Fruit fly (Drosophila melanogaster) whole organism, embryonic: Measurements from ENCODE around the gene Boh1.

ENCODE experiments used
- Atf6 ChIP-seq: fragments of 200-800 bp; sonication (Bioruptor generic); IDR thresholded peaks from 2 replicates; pipeline ENCODE4 v1.3.6; 2022; ENCODE audit warnings: missing biosample characterization, missing genetic modification characterization
- B-H2 ChIP-seq: fragments of 200-800 bp; sonication (Bioruptor generic); optimal IDR thresholded peaks from 2 replicates; lab custom pipeline; 2018; ENCODE audit warnings: missing biosample characterization, mild to moderate bottlenecking, missing genetic modification characterization
- Blimp-1 ChIP-seq: fragments of 200-800 bp; sonication (Bioruptor generic); optimal IDR thresholded peaks from 3 replicates; lab custom pipeline; 2018; ENCODE audit warnings: missing biosample characterization, missing genetic modification characterization, mild to moderate bottlenecking, moderate library complexity, missing genetic modification reagents
- C15 ChIP-seq: fragments of 200-800 bp; sonication (Bioruptor generic); IDR thresholded peaks from 3 replicates; pipeline ENCODE4 v1.3.6; 2022; ENCODE audit warnings: missing biosample characterization, missing genetic modification characterization
- CG10654 ChIP-seq: fragments of 200-800 bp; sonication (Bioruptor generic); optimal IDR thresholded peaks from 2 replicates; lab custom pipeline; 2016; ENCODE audit warnings: missing biosample characterization, missing genetic modification characterization
- CG12104 ChIP-seq: fragments of 200-800 bp; sonication (Bioruptor generic); optimal IDR thresholded peaks from 3 replicates; lab custom pipeline; 2016; ENCODE audit warnings: missing biosample characterization, missing genetic modification characterization
- CG12155 ChIP-seq: fragments of 200-800 bp; sonication (Bioruptor generic); optimal IDR thresholded peaks from 3 replicates; lab custom pipeline; 2016; ENCODE audit warnings: missing biosample characterization, missing genetic modification characterization
- CG12236 ChIP-seq: fragments of 200-800 bp; sonication (Bioruptor generic); optimal IDR thresholded peaks from 2 replicates; lab custom pipeline; 2016; ENCODE audit warnings: missing biosample characterization, missing genetic modification characterization
- CG17186 ChIP-seq: fragments of 200-800 bp; sonication (Bioruptor generic); optimal IDR thresholded peaks from 3 replicates; lab custom pipeline; 2017; ENCODE audit warnings: missing biosample characterization, missing genetic modification reagents, missing genetic modification characterization
- CG17361 ChIP-seq: fragments of 200-800 bp; sonication (Bioruptor generic); IDR thresholded peaks from 3 replicates; pipeline ENCODE4 v1.3.6; 2022; ENCODE audit warnings: missing biosample characterization, missing genetic modification characterization
- CG30020 ChIP-seq: fragments of 200-800 bp; optimal IDR thresholded peaks from 2 replicates; lab custom pipeline; 2019; ENCODE audit warnings: missing biosample characterization, mild to moderate bottlenecking, missing genetic modification characterization, moderate library complexity
- CG31365 ChIP-seq: fragments of 200-800 bp; sonication (Bioruptor generic); optimal IDR thresholded peaks from 2 replicates; lab custom pipeline; 2018; ENCODE audit warnings: missing biosample characterization, mild to moderate bottlenecking, missing genetic modification characterization
- CG31388 ChIP-seq: fragments of 200-800 bp; sonication (Bioruptor generic); optimal IDR thresholded peaks from 2 replicates; lab custom pipeline; 2016; ENCODE audit warnings: missing biosample characterization, missing genetic modification characterization
- CG33557 ChIP-seq: fragments of 200-800 bp; sonication (Bioruptor generic); optimal IDR thresholded peaks from 2 replicates; lab custom pipeline; 2019; ENCODE audit warnings: missing biosample characterization, mild to moderate bottlenecking, missing genetic modification characterization, moderate library complexity
- CG43689 ChIP-seq: fragments of 200-800 bp; sonication (Bioruptor generic); IDR thresholded peaks from 2 replicates; pipeline ENCODE4 v1.3.6; 2022; ENCODE audit warnings: missing biosample characterization, missing genetic modification characterization
- CG9215 ChIP-seq: fragments of 200-800 bp; sonication (Bioruptor generic); IDR thresholded peaks from 2 replicates; pipeline ENCODE4 v1.3.6; 2022; ENCODE audit warnings: missing biosample characterization, missing genetic modification characterization
- CkIIα-i1 ChIP-seq: fragments of 200-800 bp; sonication (Bioruptor generic); IDR thresholded peaks from 2 replicates; pipeline ENCODE4 v1.3.6; 2022; ENCODE audit warnings: missing biosample characterization, missing genetic modification characterization
- D19B ChIP-seq: fragments of 200-800 bp; sonication (Bioruptor generic); optimal IDR thresholded peaks from 2 replicates; lab custom pipeline; 2017; ENCODE audit warnings: missing biosample characterization, mild to moderate bottlenecking, missing genetic modification characterization
- ERR ChIP-seq: fragments of 200-800 bp; sonication (Bioruptor generic); optimal IDR thresholded peaks from 2 replicates; lab custom pipeline; 2016; ENCODE audit warnings: missing biosample characterization, missing genetic modification characterization
- Elba2 ChIP-seq: fragments of 200-800 bp; sonication (Bioruptor generic); optimal IDR thresholded peaks from 3 replicates; lab custom pipeline; 2016; ENCODE audit warnings: missing biosample characterization, missing genetic modification characterization
- Myb ChIP-seq: fragments of 200-800 bp; sonication (Bioruptor generic); optimal IDR thresholded peaks from 2 replicates; lab custom pipeline; 2016; ENCODE audit warnings: missing biosample characterization, missing genetic modification characterization
- Neu2 ChIP-seq: fragments of 200-800 bp; sonication (Bioruptor generic); optimal IDR thresholded peaks from 3 replicates; lab custom pipeline; 2016; ENCODE audit warnings: missing biosample characterization, missing genetic modification characterization, borderline replicate concordance
- Oli ChIP-seq: fragments of 200-800 bp; sonication (Bioruptor generic); optimal IDR thresholded peaks from 2 replicates; lab custom pipeline; 2018; ENCODE audit warnings: missing biosample characterization, mild to moderate bottlenecking, missing genetic modification characterization, moderate library complexity
- Optix ChIP-seq: fragments of 200-800 bp; sonication (Bioruptor generic); IDR thresholded peaks from 3 replicates; pipeline ENCODE4 v1.3.6; 2022; ENCODE audit warnings: missing biosample characterization, missing genetic modification characterization
- Rx ChIP-seq: fragments of 200-800 bp; sonication (Bioruptor generic); IDR thresholded peaks from 2 replicates; pipeline ENCODE4 v1.3.6; 2022; ENCODE audit warnings: missing biosample characterization, missing genetic modification characterization
- Six4 ChIP-seq: fragments of 200-800 bp; sonication (Bioruptor generic); optimal IDR thresholded peaks from 2 replicates; lab custom pipeline; 2016; ENCODE audit warnings: missing biosample characterization, missing genetic modification characterization
- ab ChIP-seq: fragments of 200-800 bp; sonication (Bioruptor generic); optimal IDR thresholded peaks from 2 replicates; lab custom pipeline; 2016; ENCODE audit warnings: missing biosample characterization, missing genetic modification characterization
- al ChIP-seq: fragments of 200-800 bp; sonication (Bioruptor generic); IDR thresholded peaks from 2 replicates; pipeline ENCODE4 v1.3.6; 2022; ENCODE audit warnings: missing biosample characterization, missing genetic modification characterization
- amos ChIP-seq: fragments of 200-800 bp; sonication (Bioruptor generic); IDR thresholded peaks from 2 replicates; pipeline ENCODE4 v1.3.6; 2022; ENCODE audit warnings: missing biosample characterization, missing genetic modification characterization; ENCODE audit not compliant: partially characterized antibody
- btn ChIP-seq: fragments of 200-800 bp; sonication (Bioruptor generic); optimal IDR thresholded peaks from 2 replicates; lab custom pipeline; 2016; ENCODE audit warnings: missing biosample characterization, missing genetic modification characterization
- cato ChIP-seq: fragments of 200-800 bp; sonication (Bioruptor generic); optimal IDR thresholded peaks from 2 replicates; lab custom pipeline; 2016; ENCODE audit warnings: missing biosample characterization, missing genetic modification characterization, borderline replicate concordance
- chm ChIP-seq: fragments of 200-800 bp; sonication (Bioruptor generic); IDR thresholded peaks from 2 replicates; pipeline ENCODE4 v1.3.6; 2022; ENCODE audit warnings: missing biosample characterization, missing genetic modification characterization
- ci ChIP-seq: fragments of 200-800 bp; sonication (Bioruptor generic); IDR thresholded peaks from 3 replicates; pipeline ENCODE4 v1.3.6; 2022; ENCODE audit warnings: missing biosample characterization, missing genetic modification characterization
- dmrt11E ChIP-seq: fragments of 200-800 bp; sonication (Bioruptor generic); optimal IDR thresholded peaks from 3 replicates; lab custom pipeline; 2018; ENCODE audit warnings: missing biosample characterization, mild to moderate bottlenecking, missing genetic modification characterization, moderate library complexity
- en ChIP-seq: fragments of 200-800 bp; sonication (Bioruptor generic); optimal IDR thresholded peaks from 2 replicates; lab custom pipeline; 2016; ENCODE audit warnings: missing biosample characterization, missing genetic modification characterization
- fd96Cb ChIP-seq: fragments of 200-800 bp; sonication (Bioruptor generic); optimal IDR thresholded peaks from 2 replicates; lab custom pipeline; 2018; ENCODE audit warnings: missing biosample characterization, mild to moderate bottlenecking, missing genetic modification characterization, moderate library complexity
- gem ChIP-seq: fragments of 200-800 bp; sonication (Bioruptor generic); optimal IDR thresholded peaks from 2 replicates; lab custom pipeline; 2019; ENCODE audit warnings: missing biosample characterization, mild to moderate bottlenecking, missing genetic modification characterization, moderate library complexity
- gt ChIP-seq: fragments of 200-800 bp; sonication (Bioruptor generic); IDR thresholded peaks from 2 replicates; pipeline ENCODE4 v1.3.6; 2022; ENCODE audit warnings: missing biosample characterization, missing genetic modification characterization
- jigr1 ChIP-seq: fragments of 200-800 bp; sonication (Bioruptor generic); IDR thresholded peaks from 3 replicates; pipeline ENCODE4 v1.3.6; 2022; ENCODE audit warnings: missing biosample characterization, missing genetic modification characterization
- jing ChIP-seq: fragments of 200-800 bp; sonication (Bioruptor generic); optimal IDR thresholded peaks from 2 replicates; lab custom pipeline; 2018; ENCODE audit warnings: missing biosample characterization, mild to moderate bottlenecking, missing genetic modification characterization
- lab ChIP-seq: fragments of 200-800 bp; sonication (Bioruptor generic); optimal IDR thresholded peaks from 3 replicates; lab custom pipeline; 2017; ENCODE audit warnings: missing biosample characterization, missing genetic modification characterization, mild to moderate bottlenecking, moderate library complexity, missing genetic modification reagents
- lilli ChIP-seq: fragments of 200-800 bp; sonication (Bioruptor generic); optimal IDR thresholded peaks from 3 replicates; lab custom pipeline; 2016; ENCODE audit warnings: missing biosample characterization, missing genetic modification characterization
- lov ChIP-seq, 2 experiments: fragments of 200-800 bp in 1 of 2; fragments of >200 bp in 1 of 2; sonication (Bioruptor generic) in 1 of 2; IDR thresholded peaks in 1 of 2; optimal IDR thresholded peaks in 1 of 2; 2 replicates in 1 of 2; 3 replicates in 1 of 2; pipeline versions ENCODE4 v1.3.6 to Lab custom; 2017 to 2022; ENCODE audit warnings: missing biosample characterization in 1 of 2, missing genetic modification characterization in 1 of 2
- sna ChIP-seq: fragments of 200-800 bp; sonication (Bioruptor generic); IDR thresholded peaks from 2 replicates; pipeline ENCODE4 v1.3.6; 2022; ENCODE audit warnings: missing biosample characterization, missing genetic modification characterization; ENCODE audit not compliant: partially characterized antibody
- sqz ChIP-seq: fragments of 200-800 bp; sonication (Bioruptor generic); optimal IDR thresholded peaks from 3 replicates; lab custom pipeline; 2018; ENCODE audit warnings: missing biosample characterization, mild to moderate bottlenecking, missing genetic modification characterization
- trh ChIP-seq: fragments of 200-800 bp; sonication (Bioruptor generic); optimal IDR thresholded peaks from 2 replicates; lab custom pipeline; 2016; ENCODE audit warnings: missing biosample characterization, missing genetic modification characterization
- tx ChIP-seq: fragments of 200-800 bp; sonication (Bioruptor generic); optimal IDR thresholded peaks from 2 replicates; lab custom pipeline; 2016; ENCODE audit warnings: missing biosample characterization, missing genetic modification characterization
- wor ChIP-seq: fragments of 200-800 bp; sonication (Bioruptor generic); IDR thresholded peaks from 2 replicates; pipeline ENCODE4 v1.3.6; 2022; ENCODE audit warnings: missing biosample characterization, missing genetic modification characterization

The Boh1 gene

DNA sequence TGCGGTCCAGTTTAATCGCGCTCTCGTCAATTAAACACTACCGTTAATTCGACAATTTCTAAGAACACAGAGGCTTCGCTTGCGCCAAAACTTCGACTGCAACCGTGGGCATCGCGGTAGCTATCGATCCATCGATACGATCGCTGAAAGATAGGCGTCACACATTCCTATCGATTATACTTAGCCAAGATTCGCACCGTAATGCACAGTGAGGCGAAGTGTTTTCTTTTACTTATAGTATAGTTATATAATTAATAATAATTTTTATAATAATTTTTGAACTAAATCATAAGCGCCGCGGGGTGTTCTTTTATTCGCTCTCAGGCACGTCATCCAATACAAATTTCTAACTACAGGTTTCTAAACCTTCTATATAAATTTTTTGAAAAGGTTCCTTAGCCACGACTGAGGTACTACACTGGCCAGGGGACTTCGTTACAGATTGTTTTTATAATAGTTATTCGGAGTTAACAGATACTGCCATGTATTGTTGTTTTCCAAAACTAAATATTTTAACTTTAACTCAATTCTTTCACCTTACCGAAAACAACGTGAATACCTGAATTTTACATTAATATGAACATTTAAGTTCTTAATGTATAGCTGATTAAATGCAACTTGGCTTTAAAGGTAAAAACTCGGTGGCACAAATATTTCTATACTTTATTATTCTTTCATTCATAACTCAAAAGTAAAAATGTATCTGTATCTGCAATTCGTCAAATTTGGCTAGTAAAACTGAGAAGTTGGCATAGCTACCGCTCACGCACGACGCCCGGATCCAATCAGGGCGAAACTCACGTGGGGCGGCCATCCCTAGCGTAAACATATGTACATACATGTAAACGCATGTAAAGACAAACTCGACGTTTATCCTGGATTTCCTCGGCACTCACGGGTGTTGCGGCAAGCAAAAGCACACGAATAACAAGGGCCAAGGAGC is 18.8 kb upstream of the Boh1 start, which contains the start of the genes NSD and BOD1 (continued):
- no peak for TF ChIP-seq cato (GFP tag; lab: Kevin White, UChicago)
- TF ChIP-seq C15 = 0 out of 3 replicates have a peak, but pooled peaks have one; percentile 31
- TF ChIP-seq chm = no peak
- TF ChIP-seq btn = no peak
- peak; percentile 87; the same call in 2 of the 3 replicates for TF ChIP-seq CG17361
- TF ChIP-seq CG31388 (GFP tag; lab: Kevin White, UChicago) = no peak
- TF ChIP-seq jing = no peak
- no peak for TF ChIP-seq ERR (GFP tag; lab: Kevin White, UChicago)
- TF ChIP-seq CG17186 = peak; percentile 51
- TF ChIP-seq CG10654 = peak; percentile 48
- no peak for TF ChIP-seq trh
- peak; percentile 27; the same call in 1 of the 2 replicates for TF ChIP-seq wor (GFP tag; lab: Robert Waterston, UW)
- TF ChIP-seq al (GFP tag; lab: Robert Waterston, UW) = peak; percentile 85
- peak; percentile 6 for TF ChIP-seq CG12155 (GFP tag; lab: Kevin White, UChicago)
- no peak for TF ChIP-seq Atf6 (GFP tag; lab: Robert Waterston, UW)
- TF ChIP-seq gt = peak; percentile 33; the same call in 1 of the 2 replicates
- TF ChIP-seq jigr1 (GFP tag; lab: Robert Waterston, UW) = peak; percentile 25; the same call in 1 of the 3 replicates
- peak; percentile 63 for TF ChIP-seq CG9215 (GFP tag; lab: Robert Waterston, UW)
- no peak for TF ChIP-seq CG33557 (GFP tag; lab: Kevin White, UChicago)
- TF ChIP-seq CG30020 (tag; lab: Kevin White, UChicago) = peak; percentile 27
- peak; percentile 43 for TF ChIP-seq Six4 (GFP tag; lab: Kevin White, UChicago)
- TF ChIP-seq CG12104 = peak; percentile 37
- TF ChIP-seq Myb (GFP tag; lab: Kevin White, UChicago) = peak; percentile 44
- peak; percentile 57 for TF ChIP-seq ci (GFP tag; lab: Robert Waterston, UW)
- TF ChIP-seq CG31365 (tag; lab: Kevin White, UChicago) = no peak
- TF ChIP-seq lov (optimal IDR thresholded peaks at IDR 0.05; lab: Kevin White, UChicago) = no peak
- TF ChIP-seq lov (GFP tag; IDR thresholded peaks at IDR 0.05; lab: Robert Waterston, UW) = peak; percentile 47; the same call in 1 of the 3 replicates
- peak; percentile 78 for TF ChIP-seq gem
- TF ChIP-seq Neu2 (GFP tag; lab: Kevin White, UChicago) = no peak
- TF ChIP-seq amos = peak; percentile 98
- TF ChIP-seq ab (GFP tag; lab: Kevin White, UChicago) = no peak
- peak; percentile 55; the same call in 1 of the 3 replicates for TF ChIP-seq Optix (GFP tag; lab: Robert Waterston, UW)
- no peak for TF ChIP-seq D19B (GFP tag; lab: Kevin White, UChicago)
- peak; percentile 63; the same call in 1 of the 2 replicates for TF ChIP-seq Rx (GFP tag; lab: Robert Waterston, UW)
- TF ChIP-seq lab = peak; percentile 42
- no peak for TF ChIP-seq Elba2 (GFP tag; lab: Kevin White, UChicago)
- TF ChIP-seq sna (GFP tag; lab: Robert Waterston, UW) = peak; percentile 86
- no peak for TF ChIP-seq tx (GFP tag; lab: Kevin White, UChicago)
- TF ChIP-seq Oli (tag; lab: Kevin White, UChicago) = peak; percentile 58
- TF ChIP-seq B-H2 (GFP tag; lab: Kevin White, UChicago) = peak; percentile 27
- no peak for TF ChIP-seq Blimp-1
- peak; percentile 40 for TF ChIP-seq lilli (GFP tag; lab: Kevin White, UChicago)
- TF ChIP-seq CG12236 (GFP tag; lab: Kevin White, UChicago) = no peak
- no peak for TF ChIP-seq CG43689 (GFP tag; lab: Robert Waterston, UW)
- TF ChIP-seq CkIIα-i1 (GFP tag; lab: Robert Waterston, UW) = no peak
- peak; percentile 44 for TF ChIP-seq dmrt11E (tag; lab: Kevin White, UChicago)
- TF ChIP-seq fd96Cb = peak; percentile 10
- no peak for TF ChIP-seq en
- TF ChIP-seq sqz (GFP tag; lab: Kevin White, UChicago) = no peak
